Worm (Caenorhabditis elegans): ENCODE data around the gene F17H10.2.

ce11 chrX:13161778-13162177 is 48.2 kb downstream of the F17H10.2 start:
- TF ChIP-seq nhr-237 (tag; optimal IDR thresholded peaks at IDR 0.05) (no peak), lsy-2 (tag; optimal IDR thresholded peaks at IDR 0.05) (no peak), nhr-11 (tag; optimal IDR thresholded peaks at IDR 0.05) (no peak), sox-4 (tag; optimal IDR thresholded peaks at IDR 0.05) (no peak), ama-1 (optimal IDR thresholded peaks at IDR 0.05) (no peak), rnt-1 (tag; optimal IDR thresholded peaks at IDR 0.05) (no peak), blmp-1 (tag; optimal IDR thresholded peaks at IDR 0.05) (no peak), pqm-1 (tag; optimal IDR thresholded peaks at IDR 0.05) (no peak), nhr-19 (GFP tag; conservative IDR thresholded peaks at IDR 0.05) (no peak), lin-13 (GFP tag; optimal IDR thresholded peaks at IDR 0.05) (no peak)
